Fruit fly (Drosophila melanogaster): ENCODE measurements around the gene drl.

- TF ChIP-seq CG14711 (tag; optimal IDR thresholded peaks at IDR 0.05): no peak
- no peak for TF ChIP-seq CG7101 (tag; optimal IDR thresholded peaks at IDR 0.05)
- no peak for TF ChIP-seq Hr96 (GFP tag; optimal IDR thresholded peaks at IDR 0.05)
- no peak for TF ChIP-seq toe (GFP tag; optimal IDR thresholded peaks at IDR 0.05)
- no peak for TF ChIP-seq Mnt (GFP tag; optimal IDR thresholded peaks at IDR 0.05)
- no peak for TF ChIP-seq CG11617 (GFP tag; optimal IDR thresholded peaks at IDR 0.05)
- no peak for TF ChIP-seq tj (GFP tag; optimal IDR thresholded peaks at IDR 0.05)
- no peak for TF ChIP-seq cnc (optimal IDR thresholded peaks at IDR 0.05)
- TF ChIP-seq kay (GFP tag; ENCODE audit: borderline replicate concordance): no peak
- no peak for TF ChIP-seq Crg-1 (GFP tag; optimal IDR thresholded peaks at IDR 0.05)
- TF ChIP-seq CG7045 (GFP tag; optimal IDR thresholded peaks at IDR 0.05): no peak
These were observed 62.3 kb downstream of the drl start for dm6 chr2L:19252410-19252809.
